Worm (Caenorhabditis elegans): Measurements from ENCODE around the gene fbxa-218.

DNA sequence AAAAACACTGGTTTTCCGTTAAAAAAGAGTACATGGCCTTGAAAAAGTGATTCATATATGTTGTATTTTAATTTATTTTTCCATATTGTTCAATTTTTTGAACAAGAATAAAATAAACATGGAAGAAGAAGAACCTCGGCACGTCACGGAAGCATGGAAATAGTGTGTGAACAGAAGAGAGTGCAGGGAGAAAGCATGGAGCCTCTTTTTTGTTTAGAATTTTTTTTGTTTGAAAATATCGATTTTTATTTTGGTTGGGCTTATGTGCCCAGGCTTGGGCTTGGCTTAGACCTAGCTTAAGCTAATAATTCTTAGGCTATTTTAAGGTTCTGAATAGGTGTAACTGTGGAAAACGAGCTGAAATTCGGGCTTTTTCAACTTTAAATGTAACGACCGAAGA is 14.6 kb upstream of the fbxa-218 start, which contains the start of gene tat-1:
- TF ChIP-seq him-1 (tag; optimal IDR thresholded peaks at IDR 0.05), result no peak
- no peak for TF ChIP-seq W03F9.2 (tag; optimal IDR thresholded peaks at IDR 0.05)
- TF ChIP-seq dao-5 (tag; optimal IDR thresholded peaks at IDR 0.05), result no peak
